Fruit fly (Drosophila melanogaster): ENCODE data around the gene Syx7.

The Syx7 gene

dm6 chr3L:21445704-21446103 is at the start of gene Syx7:
Syx7 (plus strand) TSS chr3L:21445834.
- TF ChIP-seq esn (GFP tag; optimal IDR thresholded peaks at IDR 0.05) (peak; percentile 18), topi (GFP tag; optimal IDR thresholded peaks at IDR 0.05) (no peak), cyc (GFP tag; optimal IDR thresholded peaks at IDR 0.05) (peak; percentile 9), CG16779 (tag; optimal IDR thresholded peaks at IDR 0.05) (no peak), Sox14 (GFP tag; optimal IDR thresholded peaks at IDR 0.05) (peak; percentile 89), fkh (GFP tag; optimal IDR thresholded peaks at IDR 0.05) (peak; percentile 43), dac (GFP tag; optimal IDR thresholded peaks at IDR 0.05) (no peak), CG31627 (GFP tag; optimal IDR thresholded peaks at IDR 0.05) (peak; percentile 17), Hr38 (GFP tag; optimal IDR thresholded peaks at IDR 0.05) (no peak)

DNA sequence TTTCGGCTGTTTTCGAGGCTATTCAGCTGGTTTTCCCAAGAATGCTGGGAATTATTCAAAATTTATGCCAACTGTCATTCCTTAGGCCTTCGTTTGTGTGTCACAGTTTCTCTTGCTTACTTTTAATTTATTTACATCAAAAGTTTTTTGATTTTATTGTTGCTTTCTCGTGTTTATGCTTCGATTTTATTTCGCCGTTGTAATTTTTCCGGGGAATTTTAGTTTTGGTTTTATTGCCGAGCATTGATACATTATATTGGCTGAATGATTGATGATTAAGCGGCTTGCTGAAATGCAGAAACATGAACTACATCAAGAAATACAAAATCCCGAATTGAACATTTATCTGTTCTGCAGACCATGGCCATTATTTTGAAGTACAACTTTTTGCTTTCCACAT is 47.5 kb upstream of the Syx7 start:
- TF ChIP-seq Hr38 (GFP tag; optimal IDR thresholded peaks at IDR 0.05): no peak
- no peak for TF ChIP-seq net (GFP tag; optimal IDR thresholded peaks at IDR 0.05)
- TF ChIP-seq Smox (GFP tag; optimal IDR thresholded peaks at IDR 0.05): no peak
- no peak for TF ChIP-seq CG11294 (GFP tag; IDR thresholded peaks at IDR 0.05)
- no peak for TF ChIP-seq Eip75B (GFP tag; optimal IDR thresholded peaks at IDR 0.05)
- TF ChIP-seq CG10631 (GFP tag; optimal IDR thresholded peaks at IDR 0.05): no peak
- TF ChIP-seq fd85E (GFP tag; optimal IDR thresholded peaks at IDR 0.05): no peak
- TF ChIP-seq lz (GFP tag; optimal IDR thresholded peaks at IDR 0.05): no peak
- TF ChIP-seq CG6276 (GFP tag; optimal IDR thresholded peaks at IDR 0.05): no peak
- no peak for TF ChIP-seq CG34406 (GFP tag; optimal IDR thresholded peaks at IDR 0.05)
- no peak for TF ChIP-seq achi (GFP tag; optimal IDR thresholded peaks at IDR 0.05)
- no peak for TF ChIP-seq fkh (GFP tag; optimal IDR thresholded peaks at IDR 0.05)
- no peak for TF ChIP-seq CG11762 (GFP tag; optimal IDR thresholded peaks at IDR 0.05; ENCODE audit: insufficient read depth)
- TF ChIP-seq acj6 (GFP tag; optimal IDR thresholded peaks at IDR 0.05): no peak
- TF ChIP-seq Hr4 (GFP tag; optimal IDR thresholded peaks at IDR 0.05): no peak
- no peak for TF ChIP-seq CG7368 (GFP tag; optimal IDR thresholded peaks at IDR 0.05)
- TF ChIP-seq CG8319 (GFP tag; optimal IDR thresholded peaks at IDR 0.05): no peak
- TF ChIP-seq esn (GFP tag; optimal IDR thresholded peaks at IDR 0.05): no peak

dm6 chr3L:21400206-21400605 is 45.4 kb upstream of the Syx7 start:
- TF ChIP-seq acj6 (GFP tag; optimal IDR thresholded peaks at IDR 0.05): no peak
- no peak for TF ChIP-seq CG6792 (GFP tag; optimal IDR thresholded peaks at IDR 0.05)
- TF ChIP-seq fd85E (GFP tag; optimal IDR thresholded peaks at IDR 0.05): no peak
- no peak for TF ChIP-seq CG31627 (GFP tag; optimal IDR thresholded peaks at IDR 0.05)
- TF ChIP-seq CG8119 (GFP tag; IDR thresholded peaks at IDR 0.05): no peak
- no peak for TF ChIP-seq CG16779 (tag; optimal IDR thresholded peaks at IDR 0.05)
- no peak for TF ChIP-seq CG7368 (GFP tag; optimal IDR thresholded peaks at IDR 0.05)
- peak; percentile 35 for TF ChIP-seq CG32006 (GFP tag; optimal IDR thresholded peaks at IDR 0.05)

DNA sequence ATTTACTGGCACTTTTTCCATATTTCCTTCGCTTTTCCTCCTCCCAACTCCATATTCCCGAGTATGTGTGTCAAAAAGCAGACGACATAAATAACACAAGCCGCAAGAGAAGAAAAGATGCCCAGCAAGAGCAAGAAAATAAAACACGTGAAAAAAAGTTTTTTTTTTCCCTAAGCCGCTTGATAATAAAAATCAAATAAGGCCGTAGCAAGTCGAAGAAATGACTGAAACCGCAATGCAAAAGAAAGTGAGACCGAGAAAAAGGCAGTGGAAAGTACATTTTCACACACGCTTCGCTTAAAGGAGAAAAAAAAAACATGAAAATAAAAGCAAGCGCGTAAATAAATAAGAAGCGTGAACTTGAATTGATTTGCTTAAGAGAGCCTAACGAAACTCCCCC is 43.1 kb upstream of the Syx7 start:
- no peak for TF ChIP-seq Hr38 (GFP tag; optimal IDR thresholded peaks at IDR 0.05)
- TF ChIP-seq CG4318 (GFP tag; optimal IDR thresholded peaks at IDR 0.05): no peak
- no peak for TF ChIP-seq fd59A (GFP tag; optimal IDR thresholded peaks at IDR 0.05)
- TF ChIP-seq CG6276 (GFP tag; optimal IDR thresholded peaks at IDR 0.05): no peak
- TF ChIP-seq CG16779 (tag; optimal IDR thresholded peaks at IDR 0.05): no peak
- TF ChIP-seq ss (GFP tag; optimal IDR thresholded peaks at IDR 0.05): no peak
- TF ChIP-seq Hr39 (GFP tag; optimal IDR thresholded peaks at IDR 0.05): no peak
- no peak for TF ChIP-seq CG7368 (GFP tag; optimal IDR thresholded peaks at IDR 0.05)
- TF ChIP-seq CG11294 (GFP tag; IDR thresholded peaks at IDR 0.05): no peak
- TF ChIP-seq achi (GFP tag; optimal IDR thresholded peaks at IDR 0.05): no peak
- TF ChIP-seq Smox (GFP tag; optimal IDR thresholded peaks at IDR 0.05): no peak
- no peak for TF ChIP-seq dac (GFP tag; optimal IDR thresholded peaks at IDR 0.05)

DNA sequence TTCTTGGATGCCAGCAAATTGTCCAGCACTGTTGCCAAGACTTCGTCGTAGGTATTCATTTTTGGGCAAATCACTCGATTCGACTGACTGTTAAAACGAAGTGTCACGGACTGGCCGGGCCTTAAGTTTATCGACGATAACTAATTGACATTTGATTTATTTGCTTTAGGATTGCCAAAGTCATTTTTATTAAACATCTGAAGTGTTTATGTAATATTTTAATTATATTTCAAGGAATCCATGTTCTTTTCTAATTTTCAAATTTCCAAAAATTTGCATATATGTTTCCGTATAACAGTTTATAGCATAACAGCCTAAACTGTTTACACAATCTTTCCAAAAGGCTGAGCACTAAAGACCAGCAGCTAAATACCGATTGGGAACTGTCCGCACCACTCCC is 39.0 kb upstream of the Syx7 start, which contains the start of gene sa:
Gene sa (minus strand): TSS at position 101 of the 400 bp plus-strand sequence.
- TF ChIP-seq CG1621 (tag; optimal IDR thresholded peaks at IDR 0.05) (no peak), achi (GFP tag; optimal IDR thresholded peaks at IDR 0.05) (no peak), CG16779 (tag; optimal IDR thresholded peaks at IDR 0.05) (no peak), Lpt (GFP tag; optimal IDR thresholded peaks at IDR 0.05) (no peak), acj6 (GFP tag; optimal IDR thresholded peaks at IDR 0.05) (no peak), fd59A (GFP tag; optimal IDR thresholded peaks at IDR 0.05) (no peak), dac (GFP tag; optimal IDR thresholded peaks at IDR 0.05) (no peak), Met (GFP tag; optimal IDR thresholded peaks at IDR 0.05) (no peak), CG32006 (GFP tag; optimal IDR thresholded peaks at IDR 0.05) (no peak), CG4318 (GFP tag; optimal IDR thresholded peaks at IDR 0.05) (no peak), Hr38 (GFP tag; optimal IDR thresholded peaks at IDR 0.05) (no peak), Ets96B (tag; optimal IDR thresholded peaks at IDR 0.05) (no peak), CG11294 (GFP tag; IDR thresholded peaks at IDR 0.05) (no peak), fkh (GFP tag; optimal IDR thresholded peaks at IDR 0.05) (no peak), CG34406 (GFP tag; optimal IDR thresholded peaks at IDR 0.05) (no peak), CG8119 (GFP tag; IDR thresholded peaks at IDR 0.05) (no peak), CG3919 (GFP tag; optimal IDR thresholded peaks at IDR 0.05) (no peak), net (GFP tag; optimal IDR thresholded peaks at IDR 0.05) (no peak), Sox15 (GFP tag; optimal IDR thresholded peaks at IDR 0.05) (no peak)

Measured in whole organism, prepupa.